Worm (Caenorhabditis elegans) whole organism, late embryonic: ENCODE data around the gene F27D9.7.

Source experiments
- T23F11.4 ChIP-seq: fragments of 200-800 bp; sonication (Bioruptor generic); optimal IDR thresholded peaks from 2 replicates; lab custom pipeline; 2018; ENCODE audit warnings: mild to moderate bottlenecking, missing genetic modification characterization, missing compliant biosample characterization
- ama-1 ChIP-seq: fragments of 150-350 bp; optimal IDR thresholded peaks from 2 replicates; lab custom pipeline; 2014
- ceh-19 ChIP-seq: fragments of 200-800 bp; sonication (Bioruptor generic); optimal IDR thresholded peaks from 2 replicates; lab custom pipeline; 2018; ENCODE audit warnings: mild to moderate bottlenecking, missing genetic modification characterization, missing compliant biosample characterization
- ceh-6 ChIP-seq: fragments of 200-800 bp; sonication (Bioruptor generic); optimal IDR thresholded peaks from 2 replicates; lab custom pipeline; 2018; ENCODE audit warnings: mild to moderate bottlenecking, missing genetic modification characterization, missing compliant biosample characterization
- dmd-4 ChIP-seq: sonication (generic microtip); optimal IDR thresholded peaks from 2 replicates; lab custom pipeline; 2016; ENCODE audit warnings: borderline replicate concordance, missing genetic modification characterization, missing compliant biosample characterization
- fkh-6 ChIP-seq: sonication (generic microtip); optimal IDR thresholded peaks from 2 replicates; lab custom pipeline; 2016; ENCODE audit warnings: missing genetic modification characterization, missing compliant biosample characterization
- nhr-11 ChIP-seq: fragments of 150-350 bp; optimal IDR thresholded peaks from 2 replicates; lab custom pipeline; 2014; ENCODE audit warnings: missing biosample characterization, missing genetic modification characterization
- rnt-1 ChIP-seq: sonication (generic microtip); optimal IDR thresholded peaks from 2 replicates; lab custom pipeline; 2016; ENCODE audit warnings: missing genetic modification characterization, missing compliant biosample characterization
- tbx-2 ChIP-seq: sonication (generic microtip); optimal IDR thresholded peaks from 2 replicates; lab custom pipeline; 2016; ENCODE audit warnings: missing genetic modification characterization, missing compliant biosample characterization
- unc-55 ChIP-seq: sonication (generic microtip); optimal IDR thresholded peaks from 2 replicates; lab custom pipeline; 2017; ENCODE audit warnings: missing biosample characterization, missing genetic modification reagents, missing genetic modification characterization

DNA sequence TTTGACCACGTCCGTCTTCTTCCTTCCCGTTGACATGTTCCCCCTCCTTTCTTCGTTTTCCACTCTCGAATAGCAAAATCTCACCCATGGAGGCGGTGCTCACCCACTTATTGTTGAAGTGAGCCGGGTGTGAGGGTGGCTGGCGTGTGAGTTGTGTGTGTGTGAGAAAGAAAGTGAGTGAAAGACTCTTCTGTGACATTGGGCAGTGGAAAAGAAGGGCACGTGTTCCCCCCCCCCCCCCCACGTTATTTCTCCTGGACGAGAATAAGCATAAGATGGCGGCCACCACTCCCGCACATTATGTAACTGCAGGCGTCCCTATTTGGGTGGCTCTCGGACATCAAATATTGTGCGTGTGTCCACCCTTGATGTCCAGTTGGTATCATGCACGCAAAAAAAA lies 39.6 kb upstream of the F27D9.7 start:
- TF ChIP-seq tbx-2 (no peak), ama-1 (no peak), rnt-1 (tag; lab: Kevin White, UChicago) (no peak), dmd-4 (tag; lab: Kevin White, UChicago) (no peak), unc-55 (GFP tag; lab: Kevin White, UChicago) (no peak), nhr-11 (tag; lab: Kevin White, UChicago) (no peak), fkh-6 (tag; lab: Kevin White, UChicago) (no peak), ceh-6 (no peak), T23F11.4 (GFP tag; lab: Kevin White, UChicago) (no peak), ceh-19 (GFP tag; lab: Kevin White, UChicago) (peak; percentile 75)
